Worm (Caenorhabditis elegans): ENCODE data around the gene Y46G5A.18.
A peak's percentile ranks its signal among the peaks of the same experiment; 100 is the strongest.

Y46G5A.18 gene

DNA sequence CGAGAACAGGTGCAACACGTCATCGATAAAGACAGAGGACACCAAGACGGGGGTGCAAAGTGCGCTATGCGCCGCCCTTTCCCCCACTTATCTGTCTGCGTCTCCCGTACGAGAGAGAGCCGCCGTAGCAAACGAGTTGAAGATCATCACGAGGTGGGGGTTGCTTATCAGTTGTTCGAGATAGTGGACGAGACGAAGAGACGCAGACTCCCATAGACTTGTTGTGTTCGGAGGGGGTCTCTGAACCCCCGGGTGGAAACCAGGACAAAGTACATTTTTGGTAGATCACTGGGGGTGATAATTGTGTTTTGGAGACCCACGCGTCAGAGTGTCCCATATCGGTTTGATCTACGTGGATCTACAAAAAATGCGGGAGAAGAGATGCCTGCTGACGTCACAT, 6.2 kb downstream of the Y46G5A.18 start (continued):
- TF ChIP-seq jun-1 (tag; optimal IDR thresholded peaks at IDR 0.05) = peak; percentile 56
- TF ChIP-seq nhr-25 (tag; optimal IDR thresholded peaks at IDR 0.05; ENCODE audit: borderline replicate concordance, insufficient read depth) = no peak
- TF ChIP-seq dpl-1 (GFP tag; optimal IDR thresholded peaks at IDR 0.05) = peak; percentile 62
- no peak for TF ChIP-seq ZK546.5 (tag; optimal IDR thresholded peaks at IDR 0.05)
- peak; percentile 94 for TF ChIP-seq lin-1 (GFP tag; IDR thresholded peaks at IDR 0.05)
- TF ChIP-seq dmd-6 (GFP tag; IDR thresholded peaks at IDR 0.05) = peak; percentile 96
- no peak for TF ChIP-seq Y5F2A.4 (GFP tag; optimal IDR thresholded peaks at IDR 0.05)
- peak; percentile 89 for TF ChIP-seq saeg-2 (GFP tag; IDR thresholded peaks at IDR 0.05)
- no peak for TF ChIP-seq daf-19 (GFP tag; conservative IDR thresholded peaks at IDR 0.05)
- no peak for TF ChIP-seq ztf-11 (tag; optimal IDR thresholded peaks at IDR 0.05)
- no peak for TF ChIP-seq skn-1 (tag; optimal IDR thresholded peaks at IDR 0.05)
- peak; percentile 84 for TF ChIP-seq arid-1 (GFP tag; conservative IDR thresholded peaks at IDR 0.05)
- peak; percentile 89 for TF ChIP-seq set-16 (GFP tag; IDR thresholded peaks at IDR 0.05)
- peak in 1 of 2 experiments; percentile 97 for TF ChIP-seq unc-62 (GFP tag; optimal IDR thresholded peaks at IDR 0.05 in 1 of 2)
- no peak for TF ChIP-seq unc-62 (tag; optimal IDR thresholded peaks at IDR 0.05)
- no peak for TF ChIP-seq daf-8 (GFP tag; IDR thresholded peaks at IDR 0.05)
- peak; percentile 66 to 92 for TF ChIP-seq daf-16 (GFP tag; optimal IDR thresholded peaks at IDR 0.05)
- TF ChIP-seq daf-16 (tag; optimal IDR thresholded peaks at IDR 0.05) = peak; percentile 89
- no peak for TF ChIP-seq nhr-111 (GFP tag; optimal IDR thresholded peaks at IDR 0.05)
- peak; percentile 94 for TF ChIP-seq hlh-30 (tag; optimal IDR thresholded peaks at IDR 0.05; ENCODE audit: insufficient read depth)
- TF ChIP-seq snpc-4 (tag; optimal IDR thresholded peaks at IDR 0.05) = no peak
- no peak for TF ChIP-seq zip-11 (GFP tag; IDR thresholded peaks at IDR 0.05)
- TF ChIP-seq D1046.2 (GFP tag; IDR thresholded peaks at IDR 0.05) = 0 out of 2 replicates have a peak, but pooled peaks have one; percentile 18
- TF ChIP-seq fos-1 (tag; optimal IDR thresholded peaks at IDR 0.05) = no peak
- peak; percentile 79 for TF ChIP-seq nhr-77 (tag; optimal IDR thresholded peaks at IDR 0.05)
- peak; percentile 97 for TF ChIP-seq aha-1 (tag)
- no peak for TF ChIP-seq zfp-2 (tag; optimal IDR thresholded peaks at IDR 0.05)
- TF ChIP-seq ces-1 (GFP tag; optimal IDR thresholded peaks at IDR 0.05) = no peak
- TF ChIP-seq duxl-1 (tag; optimal IDR thresholded peaks at IDR 0.05; ENCODE audit: poor library complexity) = peak; percentile 46
- TF ChIP-seq mxl-3 (GFP tag; optimal IDR thresholded peaks at IDR 0.05) = peak; percentile 84
- peak; percentile 33 to 76 for TF ChIP-seq lsy-2 (tag; optimal IDR thresholded peaks at IDR 0.05)
- TF ChIP-seq nhr-6 (tag; optimal IDR thresholded peaks at IDR 0.05) = peak; percentile 84
- no peak for TF ChIP-seq mxl-2 (GFP tag; conservative IDR thresholded peaks at IDR 0.05)
- TF ChIP-seq nhr-41 (GFP tag; IDR thresholded peaks at IDR 0.05) = no peak; the same call in 1 of the 2 replicates
- TF ChIP-seq egl-27 (tag; optimal IDR thresholded peaks at IDR 0.05) = no peak
- no peak for TF ChIP-seq ceh-28 (tag; optimal IDR thresholded peaks at IDR 0.05)
- TF ChIP-seq R02D3.7 (tag; optimal IDR thresholded peaks at IDR 0.05) = no peak
- no peak for TF ChIP-seq lin-39 (tag; optimal IDR thresholded peaks at IDR 0.05)
- TF ChIP-seq pha-4 (GFP tag; IDR thresholded peaks at IDR 0.05) = peak; percentile 78
- TF ChIP-seq pha-4 (tag; optimal IDR thresholded peaks at IDR 0.05) = no peak
- TF ChIP-seq ceh-82 (tag; optimal IDR thresholded peaks at IDR 0.05) = no peak
- TF ChIP-seq lin-29 (GFP tag; IDR thresholded peaks at IDR 0.05) = no peak
- TF ChIP-seq F44E2.7 (GFP tag; IDR thresholded peaks at IDR 0.05) = no peak
- peak; percentile 80; the same call in 1 of the 2 replicates for TF ChIP-seq nhr-42 (GFP tag; IDR thresholded peaks at IDR 0.05)
- TF ChIP-seq zip-2 (tag; optimal IDR thresholded peaks at IDR 0.05) = no peak
- TF ChIP-seq tra-1 (GFP tag; IDR thresholded peaks at IDR 0.05) = peak; percentile 83; the same call in 1 of the 2 replicates
- TF ChIP-seq php-3 (GFP tag; IDR thresholded peaks at IDR 0.05) = peak; percentile 90
- peak; percentile 56 for TF ChIP-seq snpc-1.2 (GFP tag; IDR thresholded peaks at IDR 0.05)
- no peak for TF ChIP-seq F49E8.2 (tag; optimal IDR thresholded peaks at IDR 0.05; ENCODE audit: borderline replicate concordance)
- peak; percentile 56 for TF ChIP-seq lin-13 (GFP tag; optimal IDR thresholded peaks at IDR 0.05)
- TF ChIP-seq nhr-48 (tag; optimal IDR thresholded peaks at IDR 0.05) = peak; percentile 91
- TF ChIP-seq Y75B8A.6 (GFP tag; IDR thresholded peaks at IDR 0.05) = peak; percentile 57; the same call in 1 of the 2 replicates
- TF ChIP-seq nhr-76 (tag; optimal IDR thresholded peaks at IDR 0.05) = no peak

Measured in whole organism, L4 larva.